Worm (Caenorhabditis elegans) whole organism, young adult: Measurements from ENCODE around the gene crt-1.
A peak's percentile ranks its signal among the peaks of the same experiment; 100 is the strongest.
"Not testable (repeated sequence)": the region's sequence is repeated elsewhere in the genome, so short reads cannot be mapped to it uniquely, and the experiment has no call there.

ENCODE experiments used
- B0019.2 ChIP-seq: fragments of 200-800 bp; sonication (Bioruptor generic); conservative IDR thresholded peaks from 2 replicates; pipeline ENCODE4 v1.3.6; 2022; ENCODE audit warnings: missing genetic modification reagents, missing genetic modification characterization, missing compliant biosample characterization
- B0035.1 ChIP-seq: sonication (generic microtip); optimal IDR thresholded peaks from 2 replicates; lab custom pipeline; 2016; ENCODE audit warnings: missing genetic modification characterization, mild to moderate bottlenecking, missing compliant biosample characterization, missing genotype, missing genetic modification reagents
- D2030.7 ChIP-seq: fragments of 200-800 bp; sonication (Bioruptor generic); IDR thresholded peaks from 2 replicates; pipeline ENCODE4 v1.3.6; 2022; ENCODE audit warnings: missing genetic modification reagents, missing genetic modification characterization, missing compliant biosample characterization
- F23B12.7 ChIP-seq: sonication (generic microtip); optimal IDR thresholded peaks from 2 replicates; lab custom pipeline; 2017; ENCODE audit warnings: missing genetic modification characterization, mild to moderate bottlenecking, missing compliant biosample characterization, antibody characterized with exemption, moderate library complexity; ENCODE audit not compliant: insufficient read depth
- F33H1.4 ChIP-seq: fragments of 200-800 bp; sonication (Bioruptor generic); IDR thresholded peaks from 2 replicates; pipeline ENCODE4 v1.3.6; 2022; ENCODE audit warnings: missing genetic modification reagents, missing genetic modification characterization, missing compliant biosample characterization
- Y53F4B.3 ChIP-seq: fragments of 200-800 bp; sonication (Bioruptor generic); IDR thresholded peaks from 2 replicates; pipeline ENCODE4 v1.3.6; 2022; ENCODE audit warnings: missing genetic modification reagents, missing genetic modification characterization, missing compliant biosample characterization
- Y95B8A.8 ChIP-seq: fragments of 200-800 bp; sonication (Bioruptor generic); IDR thresholded peaks from 2 replicates; pipeline ENCODE4 v1.3.6; 2022; ENCODE audit warnings: missing genetic modification reagents, missing genetic modification characterization, missing compliant biosample characterization
- akir-1 ChIP-seq: fragments of 200-800 bp; sonication (Bioruptor generic); optimal IDR thresholded peaks from 2 replicates; lab custom pipeline; 2018; ENCODE audit warnings: mild to moderate bottlenecking, missing genetic modification characterization, moderate library complexity, missing compliant biosample characterization
- atf-7 ChIP-seq: sonication (generic microtip); optimal IDR thresholded peaks from 2 replicates; lab custom pipeline; 2017; ENCODE audit warnings: mild to moderate bottlenecking, missing genetic modification characterization, missing compliant biosample characterization
- attf-3 ChIP-seq: fragments of 200-800 bp; sonication (Bioruptor generic); conservative IDR thresholded peaks from 2 replicates; pipeline ENCODE4 v1.3.6; 2022; ENCODE audit warnings: missing genetic modification reagents, missing genetic modification characterization, missing compliant biosample characterization
- attf-5 ChIP-seq: fragments of 200-800 bp; sonication (Bioruptor generic); optimal IDR thresholded peaks from 2 replicates; lab custom pipeline; 2018; ENCODE audit warnings: mild to moderate bottlenecking, missing genetic modification characterization, missing compliant biosample characterization
- attf-6 ChIP-seq: fragments of 200-800 bp; sonication (Bioruptor generic); IDR thresholded peaks from 2 replicates; pipeline ENCODE4 v1.3.6; 2022; ENCODE audit warnings: missing genetic modification reagents, missing genetic modification characterization, missing compliant biosample characterization
- ceh-40 ChIP-seq: fragments of 200-800 bp; sonication (Bioruptor generic); IDR thresholded peaks from 2 replicates; pipeline ENCODE4 v1.3.6; 2022; ENCODE audit warnings: missing genetic modification characterization, missing compliant biosample characterization
- ceh-79 ChIP-seq: sonication (generic microtip); optimal IDR thresholded peaks from 2 replicates; lab custom pipeline; 2017; ENCODE audit warnings: mild to moderate bottlenecking, missing genetic modification characterization, missing compliant biosample characterization
- dox-1 ChIP-seq: fragments of 200-800 bp; sonication (Bioruptor generic); IDR thresholded peaks from 2 replicates; pipeline ENCODE4 v1.3.6; 2022; ENCODE audit warnings: missing genetic modification reagents, missing genetic modification characterization, missing compliant biosample characterization
- egrh-3 ChIP-seq: fragments of 200-800 bp; sonication (Bioruptor generic); IDR thresholded peaks from 2 replicates; pipeline ENCODE4 v1.3.6; 2022; ENCODE audit warnings: missing genetic modification reagents, missing genetic modification characterization, missing compliant biosample characterization
- ets-4 ChIP-seq: fragments of 200-800 bp; sonication (Bioruptor generic); optimal IDR thresholded peaks from 2 replicates; lab custom pipeline; 2018; ENCODE audit warnings: mild to moderate bottlenecking, missing genetic modification characterization, missing compliant biosample characterization
- gei-17 ChIP-seq: fragments of 200-800 bp; sonication (Bioruptor generic); optimal IDR thresholded peaks from 2 replicates; lab custom pipeline; 2018; ENCODE audit warnings: mild to moderate bottlenecking, missing genetic modification characterization, missing compliant biosample characterization
- him-1 ChIP-seq: sonication (generic microtip); optimal IDR thresholded peaks from 2 replicates; lab custom pipeline; 2016; ENCODE audit warnings: missing genotype, missing genetic modification reagents, missing genetic modification characterization, missing compliant biosample characterization
- hmg-20 ChIP-seq: fragments of 200-800 bp; sonication (Bioruptor generic); IDR thresholded peaks from 2 replicates; pipeline ENCODE4 v1.3.6; 2022; ENCODE audit warnings: missing genetic modification reagents, missing genetic modification characterization, missing compliant biosample characterization
- hrde-1 ChIP-seq: sonication (generic microtip); optimal IDR thresholded peaks from 2 replicates; lab custom pipeline; 2016; ENCODE audit warnings: missing genetic modification characterization, mild to moderate bottlenecking, missing compliant biosample characterization, moderate library complexity, missing genotype, missing genetic modification reagents, borderline replicate concordance
- hsf-1 ChIP-seq: fragments of 200-800 bp; sonication (Bioruptor generic); IDR thresholded peaks from 2 replicates; pipeline ENCODE4 v1.3.6; 2022; ENCODE audit warnings: missing genetic modification reagents, missing genetic modification characterization, missing compliant biosample characterization
- lin-35 ChIP-seq, 3 experiments: fragments of 150-350 bp in 2 of 3; sonication (generic microtip) in 1 of 3; optimal IDR thresholded peaks; 2 replicates each; lab custom pipeline; 2014 to 2018; ENCODE audit warnings: missing biosample characterization in 3 of 3, missing genetic modification characterization in 3 of 3, missing genetic modification reagents in 3 of 3
- lin-40 ChIP-seq: sonication (generic microtip); optimal IDR thresholded peaks from 2 replicates; lab custom pipeline; 2016; ENCODE audit warnings: missing genetic modification characterization, mild to moderate bottlenecking, missing compliant biosample characterization, missing genotype, missing genetic modification reagents
- madf-8 ChIP-seq: fragments of 200-800 bp; sonication (Bioruptor generic); conservative IDR thresholded peaks from 2 replicates; pipeline ENCODE4 v1.3.6; 2022; ENCODE audit warnings: missing genetic modification reagents, missing genetic modification characterization, missing compliant biosample characterization
- mxl-1 ChIP-seq: sonication (generic microtip); optimal IDR thresholded peaks from 2 replicates; lab custom pipeline; 2016; ENCODE audit warnings: missing genetic modification characterization, missing compliant biosample characterization
- nfya-2 ChIP-seq: fragments of 200-800 bp; sonication (Bioruptor generic); IDR thresholded peaks from 2 replicates; pipeline ENCODE4 v1.3.6; 2022; ENCODE audit warnings: missing genetic modification reagents, missing genetic modification characterization, missing compliant biosample characterization
- nhr-80 ChIP-seq: sonication (generic microtip); optimal IDR thresholded peaks from 2 replicates; lab custom pipeline; 2016; ENCODE audit warnings: missing genetic modification characterization, missing compliant biosample characterization
- nhr-90 ChIP-seq: sonication (generic microtip); optimal IDR thresholded peaks from 2 replicates; lab custom pipeline; 2016; ENCODE audit warnings: missing genotype, mild to moderate bottlenecking, missing genetic modification characterization, missing compliant biosample characterization
- sea-2 ChIP-seq: fragments of 200-800 bp; sonication (Bioruptor generic); IDR thresholded peaks from 2 replicates; pipeline ENCODE4 v1.3.6; 2022; ENCODE audit warnings: missing genetic modification characterization, missing compliant biosample characterization
- snpc-1.1 ChIP-seq: sonication (generic microtip); optimal IDR thresholded peaks from 2 replicates; lab custom pipeline; 2017; ENCODE audit warnings: missing genetic modification characterization, mild to moderate bottlenecking, missing compliant biosample characterization, antibody characterized with exemption, moderate library complexity, missing genotype, missing genetic modification reagents; ENCODE audit not compliant: insufficient read depth
- unc-130 ChIP-seq: sonication (generic microtip); optimal IDR thresholded peaks from 2 replicates; lab custom pipeline; 2016; ENCODE audit warnings: missing genetic modification reagents, missing genetic modification characterization, missing compliant biosample characterization
- ztf-18 ChIP-seq: sonication (generic microtip); optimal IDR thresholded peaks from 2 replicates; lab custom pipeline; 2016; ENCODE audit warnings: missing genotype, mild to moderate bottlenecking, missing genetic modification characterization, missing compliant biosample characterization
- ztf-3 ChIP-seq: fragments of 200-800 bp; sonication (Bioruptor generic); optimal IDR thresholded peaks from 2 replicates; lab custom pipeline; 2018; ENCODE audit warnings: mild to moderate bottlenecking, missing genetic modification characterization, missing compliant biosample characterization

The crt-1 gene

DNA sequence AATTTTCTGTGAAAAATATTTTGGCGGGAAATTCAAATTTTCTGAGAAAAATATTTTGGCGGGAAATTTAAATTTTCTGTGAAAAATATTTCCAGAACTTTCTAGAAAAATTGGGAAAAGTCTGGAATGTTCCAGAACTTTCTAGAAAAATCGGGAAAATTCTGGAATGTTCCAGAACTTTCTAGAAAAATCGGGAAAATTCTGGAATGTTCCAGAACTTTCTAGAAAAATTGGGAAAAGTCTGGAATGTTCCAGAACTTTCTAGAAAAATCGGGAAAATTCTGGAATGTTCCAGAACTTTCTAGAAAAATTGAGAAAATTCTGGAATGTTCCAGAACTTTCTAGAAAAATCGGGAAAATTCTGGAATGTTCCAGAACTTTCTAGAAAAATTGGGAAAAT lies 28.2 kb downstream of the crt-1 start:
- peak; percentile 65 for TF ChIP-seq egrh-3 (GFP tag; lab: Robert Waterston, UW)
- TF ChIP-seq dox-1 (GFP tag; lab: Robert Waterston, UW) = peak; percentile 66
- TF ChIP-seq D2030.7 (GFP tag; lab: Robert Waterston, UW) = 0 out of 2 replicates have a peak, but pooled peaks have one; percentile 10
- TF ChIP-seq hsf-1 (GFP tag; lab: Robert Waterston, UW) = peak; percentile 99

DNA sequence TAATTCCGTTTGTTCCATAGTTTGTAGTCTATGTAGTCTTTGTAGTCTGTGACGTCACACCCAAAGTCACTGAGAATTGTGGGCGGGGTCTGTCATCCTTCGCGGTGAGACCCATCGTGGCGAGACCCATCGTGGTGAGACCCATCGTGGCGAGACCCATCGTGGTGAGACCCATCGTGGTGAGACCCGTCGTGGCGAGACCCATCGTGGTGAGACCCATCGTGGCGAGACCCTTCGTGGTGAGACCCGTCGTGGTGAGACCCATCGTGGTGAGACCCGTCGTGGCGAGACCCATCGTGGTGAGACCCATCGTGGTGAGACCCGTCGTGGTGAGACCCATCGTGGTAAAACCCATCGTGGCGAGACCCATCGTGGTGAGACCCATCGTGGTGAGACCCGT lies 28.8 kb downstream of the crt-1 start:
- peak; percentile 21; the same call in 1 of the 2 replicates for TF ChIP-seq D2030.7 (GFP tag; lab: Robert Waterston, UW)
- TF ChIP-seq egrh-3 (GFP tag; lab: Robert Waterston, UW) = peak; percentile 87; the same call in 1 of the 2 replicates
- peak; percentile 41 for TF ChIP-seq madf-8 (GFP tag; lab: Robert Waterston, UW)
- peak; percentile 73 for TF ChIP-seq F33H1.4

DNA sequence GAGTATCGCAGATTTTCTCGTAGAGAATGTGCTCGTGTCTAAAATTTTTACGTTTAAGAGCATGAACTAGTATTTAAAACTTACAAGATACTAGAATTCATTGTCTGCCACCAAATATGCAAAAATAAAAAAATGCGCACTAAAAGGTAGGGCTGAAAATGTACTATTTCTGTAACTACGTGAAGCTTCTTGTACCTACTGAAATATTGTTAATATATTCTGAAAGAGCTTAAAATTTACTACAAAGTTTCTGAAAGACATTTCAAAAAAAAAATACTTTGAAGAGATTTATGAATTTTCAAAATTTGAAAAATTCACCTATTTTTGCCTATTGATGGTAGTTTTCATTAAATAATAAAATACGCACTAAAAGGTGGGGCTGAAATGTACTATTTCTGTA lies 30.4 kb downstream of the crt-1 start, which contains the start of gene fbxa-214:
TSS of gene fbxa-214 (minus strand) at position 101 of the 400 bp plus-strand sequence.
- not testable (repeated sequence) for TF ChIP-seq Y53F4B.3 (GFP tag; lab: Robert Waterston, UW); B0035.1 (tag; lab: Kevin White, UChicago); Y95B8A.8 (GFP tag; lab: Robert Waterston, UW)

DNA sequence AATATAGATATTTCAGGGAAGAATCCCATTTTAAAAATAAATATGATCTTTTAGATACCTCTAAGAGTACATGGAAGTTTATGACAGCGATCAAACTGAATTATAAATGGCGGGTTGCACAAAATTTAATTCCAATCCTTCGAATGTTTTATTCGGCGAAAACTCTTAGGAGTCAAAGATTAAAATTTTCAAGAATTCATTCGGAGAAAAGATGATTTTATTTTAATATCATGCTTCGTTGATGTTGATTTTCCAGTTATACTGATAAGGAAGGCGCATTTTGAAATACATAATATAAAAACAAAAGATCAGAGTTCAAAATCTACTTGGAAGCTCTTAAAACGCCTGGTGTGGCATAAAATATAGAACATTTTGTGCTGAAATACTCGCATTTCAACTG lies 33.2 kb downstream of the crt-1 start, which contains the start of gene srh-10:
TSS of gene srh-10 (minus strand) at position 29 of the 400 bp plus-strand sequence.
- TF ChIP-seq attf-6 (GFP tag; lab: Robert Waterston, UW) (no peak), hmg-20 (no peak), him-1 (tag; lab: Kevin White, UChicago) (no peak), ztf-3 (no peak), atf-7 (tag; lab: Kevin White, UChicago) (no peak), attf-3 (GFP tag; lab: Robert Waterston, UW) (no peak), ceh-79 (tag; lab: Kevin White, UChicago) (no peak), nhr-80 (tag; lab: Kevin White, UChicago) (no peak), dox-1 (GFP tag; lab: Robert Waterston, UW) (no peak), ets-4 (no peak), nfya-2 (GFP tag; lab: Robert Waterston, UW) (no peak)
- TF ChIP-seq, all 124 proteins: peak for 0

DNA sequence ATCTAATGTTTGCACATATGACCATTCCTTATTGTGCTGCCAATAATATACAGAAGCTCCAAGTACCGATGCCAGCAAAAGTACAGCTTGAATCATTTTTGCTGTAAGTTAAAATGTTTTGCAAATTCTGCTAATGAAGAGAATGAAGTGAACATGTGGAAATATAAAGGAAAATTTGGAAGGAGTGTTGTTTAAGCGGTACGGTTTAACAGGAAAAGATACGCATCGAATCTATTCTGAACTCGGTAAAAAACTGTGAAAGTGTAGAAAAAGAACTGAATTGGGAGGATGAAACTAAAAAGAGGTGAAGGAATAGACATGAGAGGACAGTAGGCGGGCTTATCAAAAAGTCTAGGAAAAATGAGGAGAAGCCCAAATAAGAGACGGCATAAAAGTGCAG lies 37.0 kb downstream of the crt-1 start, which contains the start of gene Y38A10A.2:
TSS of gene Y38A10A.2 (minus strand) at position 101 of the 400 bp plus-strand sequence.
- no peak for TF ChIP-seq akir-1
- no peak for TF ChIP-seq sea-2
- no peak for TF ChIP-seq lin-40 (tag; lab: Kevin White, UChicago)
- TF ChIP-seq gei-17 (GFP tag; lab: Kevin White, UChicago) = no peak
- TF ChIP-seq mxl-1 = no peak
- no peak for TF ChIP-seq nhr-80 (tag; lab: Kevin White, UChicago)
- no peak for TF ChIP-seq B0019.2 (GFP tag; lab: Robert Waterston, UW)
- no peak for TF ChIP-seq ceh-40 (GFP tag; lab: Robert Waterston, UW)
- no peak for TF ChIP-seq snpc-1.1 (tag; lab: Kevin White, UChicago)

DNA sequence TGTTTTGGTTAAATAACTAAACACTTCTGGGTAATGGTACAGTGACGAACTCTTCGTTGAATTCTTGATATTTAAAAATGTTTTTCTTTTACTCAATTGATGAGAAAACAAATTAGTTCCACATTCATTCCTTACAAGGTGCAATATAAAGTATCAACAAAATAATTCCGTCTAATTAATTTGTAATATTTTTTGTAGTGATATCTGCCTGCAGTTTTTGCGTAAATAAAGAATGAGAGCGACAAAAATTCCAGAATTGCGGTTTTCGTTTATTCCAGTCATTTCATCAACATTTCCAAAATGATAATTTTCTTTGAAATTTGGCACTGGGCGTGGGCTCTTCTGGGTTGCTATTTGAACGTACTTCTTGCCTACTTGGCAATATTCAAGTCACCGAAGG lies 45.1 kb downstream of the crt-1 start, which contains the start of gene srd-20:
TSS of gene srd-20 (plus strand) at position 301 of the 400 bp plus-strand sequence.
- TF ChIP-seq attf-5 (GFP tag; lab: Kevin White, UChicago) (no peak), lin-40 (tag; lab: Kevin White, UChicago) (no peak), gei-17 (GFP tag; lab: Kevin White, UChicago) (no peak), nhr-90 (tag; lab: Kevin White, UChicago) (no peak), ztf-18 (tag; lab: Kevin White, UChicago) (no peak), hrde-1 (tag; lab: Kevin White, UChicago) (no peak), lin-35 (GFP tag; optimal IDR thresholded peaks at IDR 0.05; lab: Kevin White, UChicago) (no peak), ceh-40 (GFP tag; lab: Robert Waterston, UW) (no peak), atf-7 (tag; lab: Kevin White, UChicago) (no peak), unc-130 (no peak), F23B12.7 (tag; lab: Kevin White, UChicago) (no peak)
- TF ChIP-seq, all 124 proteins: peak for 0
